Fruit fly (Drosophila melanogaster) whole organism, pupa: ENCODE measurements around the gene Tsp97E.

Source experiments
- CG10348 ChIP-seq: fragments of 200-800 bp; sonication (Bioruptor generic); IDR thresholded peaks from 2 replicates; pipeline ENCODE4 v1.3.6; 2022; ENCODE audit warnings: missing biosample characterization, missing genetic modification characterization
- CG12605 ChIP-seq: fragments of 200-800 bp; sonication (Bioruptor generic); IDR thresholded peaks from 2 replicates; pipeline ENCODE4 v1.3.6; 2022; ENCODE audit warnings: missing biosample characterization, missing genetic modification characterization
- CG13204 ChIP-seq: fragments of 200-800 bp; sonication (Bioruptor generic); optimal IDR thresholded peaks from 2 replicates; lab custom pipeline; 2018; ENCODE audit warnings: missing biosample characterization, mild to moderate bottlenecking, missing genetic modification characterization, moderate library complexity
- CG14655 ChIP-seq: fragments of 200-800 bp; sonication (Bioruptor generic); optimal IDR thresholded peaks from 3 replicates; lab custom pipeline; 2017; ENCODE audit warnings: mild to moderate bottlenecking, missing biosample characterization, missing genetic modification reagents, missing genetic modification characterization
- CG15710 ChIP-seq: fragments of 200-800 bp; sonication (Bioruptor generic); optimal IDR thresholded peaks from 2 replicates; lab custom pipeline; 2018; ENCODE audit warnings: missing biosample characterization, mild to moderate bottlenecking, missing genetic modification characterization, moderate library complexity
- CG17806 ChIP-seq: fragments of 200-800 bp; sonication (Bioruptor generic); optimal IDR thresholded peaks from 2 replicates; lab custom pipeline; 2018; ENCODE audit warnings: missing biosample characterization, mild to moderate bottlenecking, missing genetic modification characterization, moderate library complexity
- CG32121 ChIP-seq: fragments of 200-800 bp; sonication (Bioruptor generic); IDR thresholded peaks from 2 replicates; pipeline ENCODE4 v1.3.6; 2022; ENCODE audit warnings: missing biosample characterization, missing genetic modification characterization
- CG34367 ChIP-seq: fragments of 200-800 bp; sonication (Bioruptor generic); optimal IDR thresholded peaks from 2 replicates; lab custom pipeline; 2018; ENCODE audit warnings: missing biosample characterization, mild to moderate bottlenecking, missing genetic modification characterization
- CG4496 ChIP-seq: fragments of 200-800 bp; sonication (Bioruptor generic); IDR thresholded peaks from 3 replicates; pipeline ENCODE4 v1.3.6; 2022; ENCODE audit warnings: missing biosample characterization, missing genetic modification characterization
- CG8159 ChIP-seq: fragments of 200-800 bp; sonication (Bioruptor generic); optimal IDR thresholded peaks from 3 replicates; lab custom pipeline; 2018; ENCODE audit warnings: missing biosample characterization, mild to moderate bottlenecking, missing genetic modification characterization, moderate library complexity
- CG8301 ChIP-seq: fragments of 200-800 bp; sonication (Bioruptor generic); optimal IDR thresholded peaks from 2 replicates; lab custom pipeline; 2018; ENCODE audit warnings: missing biosample characterization, mild to moderate bottlenecking, missing genetic modification characterization
- CG9948 ChIP-seq: fragments of 200-800 bp; sonication (Bioruptor generic); optimal IDR thresholded peaks from 2 replicates; lab custom pipeline; 2018; ENCODE audit warnings: missing biosample characterization, mild to moderate bottlenecking, missing genetic modification characterization, moderate library complexity
- D1 ChIP-seq: fragments of 200-800 bp; sonication (Bioruptor generic); optimal IDR thresholded peaks from 2 replicates; lab custom pipeline; 2018; ENCODE audit warnings: missing biosample characterization, mild to moderate bottlenecking, missing genetic modification characterization, moderate library complexity
- EcR ChIP-seq: fragments of 200-800 bp; sonication (Bioruptor generic); optimal IDR thresholded peaks from 3 replicates; lab custom pipeline; 2019; ENCODE audit warnings: missing biosample characterization, missing genetic modification characterization, mild to moderate bottlenecking, moderate library complexity, missing genetic modification reagents
- Ets98B ChIP-seq: fragments of 200-800 bp; sonication (Bioruptor generic); IDR thresholded peaks from 2 replicates; pipeline ENCODE4 v1.3.6; 2022; ENCODE audit warnings: missing biosample characterization, missing genetic modification characterization
- Pif1A ChIP-seq: fragments of 200-800 bp; sonication (Bioruptor generic); optimal IDR thresholded peaks from 3 replicates; lab custom pipeline; 2016; ENCODE audit warnings: missing biosample characterization, missing genetic modification characterization
- Pif1B ChIP-seq: fragments of 200-800 bp; sonication (Bioruptor generic); optimal IDR thresholded peaks from 3 replicates; lab custom pipeline; 2016; ENCODE audit warnings: missing biosample characterization, missing genetic modification characterization
- Snoo ChIP-seq: fragments of 200-800 bp; sonication (Bioruptor generic); optimal IDR thresholded peaks from 3 replicates; lab custom pipeline; 2017; ENCODE audit warnings: missing biosample characterization, mild to moderate bottlenecking, missing genetic modification characterization, inconsistent platforms
- fd96Ca ChIP-seq: fragments of 200-800 bp; sonication (Bioruptor generic); IDR thresholded peaks from 3 replicates; pipeline ENCODE4 v1.3.6; 2022; ENCODE audit warnings: missing biosample characterization, missing genetic modification characterization
- gl ChIP-seq: fragments of 200-800 bp; sonication (Bioruptor generic); optimal IDR thresholded peaks from 2 replicates; lab custom pipeline; 2018; ENCODE audit warnings: missing biosample characterization, mild to moderate bottlenecking, missing genetic modification characterization
- rn ChIP-seq: fragments of 200-800 bp; sonication (Bioruptor generic); IDR thresholded peaks from 2 replicates; pipeline ENCODE4 v1.3.6; 2022; ENCODE audit warnings: missing biosample characterization, missing genetic modification characterization

Tsp97E gene

dm6 chr3R:26952857-26953477 lies 11.7 kb downstream of the Tsp97E start:
- TF ChIP-seq CG12605: no peak
- TF ChIP-seq gl (tag; lab: Kevin White, UChicago): no peak
- TF ChIP-seq Snoo (tag; lab: Kevin White, UChicago): no peak
- no peak for TF ChIP-seq Ets98B (GFP tag; lab: Robert Waterston, UW)

- TF ChIP-seq CG15710 (no peak), CG4496 (GFP tag; lab: Robert Waterston, UW) (no peak), D1 (tag; lab: Kevin White, UChicago) (no peak), CG9948 (tag; lab: Kevin White, UChicago) (no peak), Pif1A (GFP tag; lab: Kevin White, UChicago) (no peak), CG17806 (tag; lab: Kevin White, UChicago) (no peak), CG10348 (GFP tag; lab: Robert Waterston, UW) (no peak), Pif1B (GFP tag; lab: Kevin White, UChicago) (no peak), Snoo (tag; lab: Kevin White, UChicago) (no peak), gl (tag; lab: Kevin White, UChicago) (no peak), CG8159 (no peak), CG13204 (no peak), fd96Ca (no peak), EcR (GFP tag; lab: Kevin White, UChicago) (no peak), CG34367 (no peak), CG12605 (no peak), rn (GFP tag; lab: Robert Waterston, UW) (no peak), CG14655 (GFP tag; lab: Kevin White, UChicago) (no peak), Ets98B (GFP tag; lab: Robert Waterston, UW) (no peak), CG32121 (GFP tag; lab: Robert Waterston, UW) (no peak)
These were observed 12.3 kb downstream of the Tsp97E start for dm6 chr3R:26952200-26952856.

- peak; percentile 35 for TF ChIP-seq D1 (tag; lab: Kevin White, UChicago)
- TF ChIP-seq CG34367: no peak
- TF ChIP-seq CG13204: no peak
- peak; percentile 58 for TF ChIP-seq gl (tag; lab: Kevin White, UChicago)
- TF ChIP-seq CG9948 (tag; lab: Kevin White, UChicago): no peak
- TF ChIP-seq Snoo (tag; lab: Kevin White, UChicago): peak; percentile 3
- peak; percentile 5 for TF ChIP-seq CG15710
- TF ChIP-seq CG8301: peak; percentile 26
- no peak for TF ChIP-seq CG32121 (GFP tag; lab: Robert Waterston, UW)
- peak; percentile 45 for TF ChIP-seq CG17806 (tag; lab: Kevin White, UChicago)
- TF ChIP-seq CG8159: peak; percentile 3
- TF ChIP-seq Pif1A (GFP tag; lab: Kevin White, UChicago): peak; percentile 34
- no peak for TF ChIP-seq CG4496 (GFP tag; lab: Robert Waterston, UW)
- no peak for TF ChIP-seq fd96Ca
- no peak for TF ChIP-seq CG14655 (GFP tag; lab: Kevin White, UChicago)
- TF ChIP-seq CG12605: peak; percentile 70
- peak; percentile 38; the same call in 1 of the 2 replicates for TF ChIP-seq Ets98B (GFP tag; lab: Robert Waterston, UW)
- TF ChIP-seq Pif1B (GFP tag; lab: Kevin White, UChicago): peak; percentile 68
- no peak for TF ChIP-seq CG10348 (GFP tag; lab: Robert Waterston, UW)
- TF ChIP-seq rn (GFP tag; lab: Robert Waterston, UW): no peak
- peak; percentile 31 for TF ChIP-seq EcR (GFP tag; lab: Kevin White, UChicago)
These were observed 17.2 kb downstream of the Tsp97E start, which contains the start of gene Spag1 for dm6 chr3R:26947296-26947880. Spag1 (plus strand) TSS chr3R:26947830.

dm6 chr3R:26945233-26945632 lies 19.4 kb downstream of the Tsp97E start, which contains the start of gene CG14252:
CG14252 (plus strand) TSS chr3R:26945534.
- TF ChIP-seq gl (tag; lab: Kevin White, UChicago): no peak

dm6 chr3R:26937423-26937822 lies 27.2 kb downstream of the Tsp97E start:
- TF ChIP-seq CG13204: no peak
- TF ChIP-seq CG8301: peak; percentile 65
- peak; percentile 7 for TF ChIP-seq CG15710
- TF ChIP-seq Snoo (tag; lab: Kevin White, UChicago): peak; percentile 33
- TF ChIP-seq CG12605: no peak
- TF ChIP-seq CG9948 (tag; lab: Kevin White, UChicago): peak; percentile 37
- TF ChIP-seq rn (GFP tag; lab: Robert Waterston, UW): no peak
- peak; percentile 21; the same call in 1 of the 3 replicates for TF ChIP-seq CG4496 (GFP tag; lab: Robert Waterston, UW)
- TF ChIP-seq CG8159: peak; percentile 46
- peak; percentile 76 for TF ChIP-seq CG14655 (GFP tag; lab: Kevin White, UChicago)
- TF ChIP-seq Pif1A (GFP tag; lab: Kevin White, UChicago): peak; percentile 47
- TF ChIP-seq, all 21 proteins: peak for 8

dm6 chr3R:26936501-26936900 lies 28.1 kb downstream of the Tsp97E start:
- TF ChIP-seq fd96Ca: no peak
- no peak for TF ChIP-seq CG17806 (tag; lab: Kevin White, UChicago)
- no peak for TF ChIP-seq D1 (tag; lab: Kevin White, UChicago)
- no peak for TF ChIP-seq CG15710
- TF ChIP-seq CG14655 (GFP tag; lab: Kevin White, UChicago): no peak
